Fruit fly (Drosophila melanogaster) whole organism, embryonic: ENCODE measurements around the gene Cont.
A peak's percentile ranks its signal among the peaks of the same experiment; 100 is the strongest.

ENCODE experiments used
- Ada2b ChIP-seq: fragments of 200-800 bp; sonication (Bioruptor generic); IDR thresholded peaks from 2 replicates; pipeline ENCODE4 v1.3.6; 2022; ENCODE audit warnings: missing biosample characterization, missing genetic modification characterization
- Antp ChIP-seq: fragments of 200-800 bp; sonication (Bioruptor generic); optimal IDR thresholded peaks from 3 replicates; lab custom pipeline; 2016; ENCODE audit warnings: missing biosample characterization, missing genetic modification characterization
- Bteb2 ChIP-seq: fragments of 200-800 bp; sonication (Bioruptor generic); optimal IDR thresholded peaks from 2 replicates; lab custom pipeline; 2016; ENCODE audit warnings: missing biosample characterization, missing genetic modification characterization
- CG1024 ChIP-seq: fragments of 200-800 bp; sonication (Bioruptor generic); IDR thresholded peaks from 2 replicates; pipeline ENCODE4 v1.3.6; 2022; ENCODE audit warnings: missing biosample characterization, missing genetic modification characterization
- CG11456 ChIP-seq: fragments of 200-800 bp; sonication (Bioruptor generic); IDR thresholded peaks from 3 replicates; pipeline ENCODE4 v1.3.6; 2022; ENCODE audit warnings: missing biosample characterization, missing genetic modification characterization
- CG12391 ChIP-seq: fragments of 200-800 bp; sonication (Bioruptor generic); optimal IDR thresholded peaks from 3 replicates; lab custom pipeline; 2018; ENCODE audit warnings: missing biosample characterization, mild to moderate bottlenecking, missing genetic modification characterization, moderate library complexity
- CG12659 ChIP-seq: fragments of 200-800 bp; sonication (Bioruptor generic); optimal IDR thresholded peaks from 3 replicates; lab custom pipeline; 2017; ENCODE audit warnings: mild to moderate bottlenecking, missing biosample characterization, missing genetic modification reagents, missing genetic modification characterization
- CG13624 ChIP-seq: fragments of 200-800 bp; sonication (Bioruptor generic); optimal IDR thresholded peaks from 2 replicates; lab custom pipeline; 2016; ENCODE audit warnings: missing biosample characterization, missing genetic modification characterization
- CG14667 ChIP-seq: fragments of 200-800 bp; sonication (Bioruptor generic); IDR thresholded peaks from 2 replicates; pipeline ENCODE4 v1.3.6; 2022; ENCODE audit warnings: missing biosample characterization, missing genetic modification characterization
- CG15269 ChIP-seq: fragments of 200-800 bp; sonication (Bioruptor generic); optimal IDR thresholded peaks from 2 replicates; lab custom pipeline; 2018; ENCODE audit warnings: missing biosample characterization, mild to moderate bottlenecking, missing genetic modification characterization, moderate library complexity
- CG17186 ChIP-seq: fragments of 200-800 bp; sonication (Bioruptor generic); optimal IDR thresholded peaks from 3 replicates; lab custom pipeline; 2017; ENCODE audit warnings: missing biosample characterization, missing genetic modification reagents, missing genetic modification characterization
- CG17612 ChIP-seq: fragments of 200-800 bp; sonication (Bioruptor generic); IDR thresholded peaks from 2 replicates; pipeline ENCODE4 v1.3.6; 2022; ENCODE audit warnings: missing biosample characterization, missing genetic modification characterization
- CG1792 ChIP-seq: fragments of 200-800 bp; sonication (Bioruptor generic); optimal IDR thresholded peaks from 2 replicates; lab custom pipeline; 2016; ENCODE audit warnings: missing biosample characterization, missing genetic modification characterization
- CG2202 ChIP-seq: fragments of 200-800 bp; sonication (Bioruptor generic); optimal IDR thresholded peaks from 2 replicates; lab custom pipeline; 2018; ENCODE audit warnings: missing biosample characterization, mild to moderate bottlenecking, missing genetic modification characterization
- CG30403 ChIP-seq: fragments of 200-800 bp; sonication (Bioruptor generic); optimal IDR thresholded peaks from 3 replicates; lab custom pipeline; 2016; ENCODE audit warnings: missing biosample characterization, missing genetic modification characterization
- CG3163 ChIP-seq: fragments of 200-800 bp; sonication (Bioruptor generic); optimal IDR thresholded peaks from 3 replicates; lab custom pipeline; 2016; ENCODE audit warnings: missing biosample characterization, missing genetic modification characterization
- CG4707 ChIP-seq: fragments of 200-800 bp; sonication (Bioruptor generic); optimal IDR thresholded peaks from 2 replicates; lab custom pipeline; 2018; ENCODE audit warnings: missing biosample characterization, mild to moderate bottlenecking, missing genetic modification characterization, moderate library complexity
- CG6854 ChIP-seq: fragments of 200-800 bp; sonication (Bioruptor generic); optimal IDR thresholded peaks from 3 replicates; lab custom pipeline; 2017; ENCODE audit warnings: missing biosample characterization, mild to moderate bottlenecking, missing genetic modification characterization
- CG7786 ChIP-seq: fragments of 200-800 bp; sonication (Bioruptor generic); optimal IDR thresholded peaks from 2 replicates; lab custom pipeline; 2016; ENCODE audit warnings: missing biosample characterization, missing genetic modification characterization
- CG8359 ChIP-seq: fragments of 200-800 bp; sonication (Bioruptor generic); optimal IDR thresholded peaks from 2 replicates; lab custom pipeline; 2017; ENCODE audit warnings: missing biosample characterization, mild to moderate bottlenecking, missing genetic modification characterization, borderline replicate concordance
- CG8765 ChIP-seq: fragments of 200-800 bp; sonication (Bioruptor generic); IDR thresholded peaks from 2 replicates; pipeline ENCODE4 v1.3.6; 2022; ENCODE audit warnings: missing biosample characterization, missing genetic modification characterization
- CG9609 ChIP-seq: fragments of 200-800 bp; sonication (Bioruptor generic); optimal IDR thresholded peaks from 3 replicates; lab custom pipeline; 2016; ENCODE audit warnings: missing biosample characterization, missing genetic modification characterization
- CG9727 ChIP-seq: fragments of 200-800 bp; sonication (Bioruptor generic); optimal IDR thresholded peaks from 3 replicates; lab custom pipeline; 2017; ENCODE audit warnings: missing biosample characterization, mild to moderate bottlenecking, missing genetic modification characterization
- CHES-1-like ChIP-seq: fragments of 200-800 bp; sonication (Bioruptor generic); optimal IDR thresholded peaks from 2 replicates; lab custom pipeline; 2016; ENCODE audit warnings: missing biosample characterization, missing genetic modification characterization
- Elba2 ChIP-seq: fragments of 200-800 bp; sonication (Bioruptor generic); optimal IDR thresholded peaks from 3 replicates; lab custom pipeline; 2016; ENCODE audit warnings: missing biosample characterization, missing genetic modification characterization
- Ets65A ChIP-seq: fragments of 200-800 bp; sonication (Bioruptor generic); peaks from one replicate; lab custom pipeline; 2016; ENCODE audit warnings: missing biosample characterization, missing genetic modification characterization
- HLH3B ChIP-seq: fragments of 200-800 bp; sonication (Bioruptor generic); IDR thresholded peaks from 2 replicates; pipeline ENCODE4 v1.3.6; 2022; ENCODE audit warnings: missing biosample characterization, missing genetic modification characterization
- HLH54F ChIP-seq: fragments of 200-800 bp; sonication (Bioruptor generic); optimal IDR thresholded peaks from 3 replicates; lab custom pipeline; 2016; ENCODE audit warnings: missing biosample characterization, missing genetic modification characterization
- Meics ChIP-seq: fragments of 200-800 bp; sonication (Bioruptor generic); optimal IDR thresholded peaks from 2 replicates; lab custom pipeline; 2017; ENCODE audit warnings: missing biosample characterization, mild to moderate bottlenecking, missing genetic modification characterization
- Sox100B ChIP-seq: fragments of 200-800 bp; sonication (Bioruptor generic); optimal IDR thresholded peaks from 3 replicates; lab custom pipeline; 2018; ENCODE audit warnings: missing biosample characterization, mild to moderate bottlenecking, missing genetic modification characterization
- Sry-β ChIP-seq: fragments of 200-800 bp; sonication (Bioruptor generic); optimal IDR thresholded peaks from 2 replicates; lab custom pipeline; 2018; ENCODE audit warnings: missing biosample characterization, mild to moderate bottlenecking, missing genetic modification characterization, moderate library complexity
- Tbp ChIP-seq: fragments of >200 bp; optimal IDR thresholded peaks from 2 replicates; lab custom pipeline; 2018; ENCODE audit warnings: missing biosample characterization, missing genetic modification characterization
- ab ChIP-seq: fragments of 200-800 bp; sonication (Bioruptor generic); optimal IDR thresholded peaks from 2 replicates; lab custom pipeline; 2016; ENCODE audit warnings: missing biosample characterization, missing genetic modification characterization
- ac ChIP-seq: fragments of 200-800 bp; sonication (Bioruptor generic); optimal IDR thresholded peaks from 3 replicates; lab custom pipeline; 2017; ENCODE audit warnings: missing biosample characterization, mild to moderate bottlenecking, missing genetic modification characterization
- al ChIP-seq: fragments of 200-800 bp; sonication (Bioruptor generic); IDR thresholded peaks from 2 replicates; pipeline ENCODE4 v1.3.6; 2022; ENCODE audit warnings: missing biosample characterization, missing genetic modification characterization
- ara ChIP-seq: fragments of 200-800 bp; sonication (Bioruptor generic); IDR thresholded peaks from 2 replicates; pipeline ENCODE4 v1.3.6; 2022; ENCODE audit warnings: missing biosample characterization, missing genetic modification characterization
- bowl ChIP-seq: fragments of 200-800 bp; sonication (Bioruptor generic); IDR thresholded peaks from 2 replicates; pipeline ENCODE4 v1.3.6; 2022; ENCODE audit warnings: missing biosample characterization, missing genetic modification characterization
- bsh ChIP-seq, 2 experiments: fragments of 200-800 bp; sonication (Bioruptor generic); optimal IDR thresholded peaks; 2 replicates each; lab custom pipeline; 2017 to 2018; ENCODE audit warnings: mild to moderate bottlenecking in 2 of 2, missing biosample characterization in 2 of 2, missing genetic modification characterization in 2 of 2, moderate library complexity in 1 of 2
- chn ChIP-seq: fragments of 200-800 bp; sonication (Bioruptor generic); optimal IDR thresholded peaks from 2 replicates; lab custom pipeline; 2016; ENCODE audit warnings: missing biosample characterization, missing genetic modification characterization
- kni ChIP-seq: fragments of 200-800 bp; sonication (Bioruptor generic); optimal IDR thresholded peaks from 3 replicates; lab custom pipeline; 2017; ENCODE audit warnings: mild to moderate bottlenecking, missing biosample characterization, missing genetic modification reagents, missing genetic modification characterization
- lola ChIP-seq, 3 experiments: fragments of >200 bp in 2 of 3; fragments of 200-800 bp in 1 of 3; sonication (Bioruptor generic) in 1 of 3; optimal IDR thresholded peaks; 2 replicates each; lab custom pipeline; 2017 to 2019; ENCODE audit warnings: missing biosample characterization in 3 of 3, missing genetic modification characterization in 3 of 3, mild to moderate bottlenecking in 1 of 3, moderate library complexity in 1 of 3
- prd ChIP-seq, 3 experiments: fragments of >200 bp in 2 of 3; fragments of 200-800 bp in 1 of 3; sonication (Bioruptor generic) in 1 of 3; optimal IDR thresholded peaks in 2 of 3; IDR thresholded peaks in 1 of 3; 2 replicates in 2 of 3; 3 replicates in 1 of 3; pipeline versions ENCODE4 v1.3.6 to Lab custom; 2017 to 2022; ENCODE audit warnings: missing biosample characterization in 1 of 3, missing genetic modification characterization in 1 of 3
- pum ChIP-seq: fragments of 200-800 bp; sonication (Bioruptor generic); optimal IDR thresholded peaks from 2 replicates; lab custom pipeline; 2016; ENCODE audit warnings: missing biosample characterization, missing genetic modification characterization
- sens ChIP-seq: fragments of 200-800 bp; sonication (Bioruptor generic); peaks from one replicate; lab custom pipeline; 2016; ENCODE audit warnings: missing biosample characterization, missing genetic modification characterization
- slou ChIP-seq: fragments of 200-800 bp; sonication (Bioruptor generic); optimal IDR thresholded peaks from 3 replicates; lab custom pipeline; 2016; ENCODE audit warnings: missing biosample characterization, missing genetic modification characterization
- stc ChIP-seq: fragments of 200-800 bp; sonication (Bioruptor generic); IDR thresholded peaks from 2 replicates; pipeline ENCODE4 v1.3.6; 2022; ENCODE audit warnings: missing biosample characterization, missing genetic modification characterization
- tio ChIP-seq: fragments of 200-800 bp; sonication (Bioruptor generic); optimal IDR thresholded peaks from 2 replicates; lab custom pipeline; 2017; ENCODE audit warnings: missing biosample characterization, missing genetic modification characterization, inconsistent platforms
- zfh1 ChIP-seq: fragments of 200-800 bp; sonication (Bioruptor generic); IDR thresholded peaks from 3 replicates; pipeline ENCODE4 v1.3.6; 2022; ENCODE audit warnings: missing biosample characterization, missing genetic modification characterization

The Cont gene

DNA sequence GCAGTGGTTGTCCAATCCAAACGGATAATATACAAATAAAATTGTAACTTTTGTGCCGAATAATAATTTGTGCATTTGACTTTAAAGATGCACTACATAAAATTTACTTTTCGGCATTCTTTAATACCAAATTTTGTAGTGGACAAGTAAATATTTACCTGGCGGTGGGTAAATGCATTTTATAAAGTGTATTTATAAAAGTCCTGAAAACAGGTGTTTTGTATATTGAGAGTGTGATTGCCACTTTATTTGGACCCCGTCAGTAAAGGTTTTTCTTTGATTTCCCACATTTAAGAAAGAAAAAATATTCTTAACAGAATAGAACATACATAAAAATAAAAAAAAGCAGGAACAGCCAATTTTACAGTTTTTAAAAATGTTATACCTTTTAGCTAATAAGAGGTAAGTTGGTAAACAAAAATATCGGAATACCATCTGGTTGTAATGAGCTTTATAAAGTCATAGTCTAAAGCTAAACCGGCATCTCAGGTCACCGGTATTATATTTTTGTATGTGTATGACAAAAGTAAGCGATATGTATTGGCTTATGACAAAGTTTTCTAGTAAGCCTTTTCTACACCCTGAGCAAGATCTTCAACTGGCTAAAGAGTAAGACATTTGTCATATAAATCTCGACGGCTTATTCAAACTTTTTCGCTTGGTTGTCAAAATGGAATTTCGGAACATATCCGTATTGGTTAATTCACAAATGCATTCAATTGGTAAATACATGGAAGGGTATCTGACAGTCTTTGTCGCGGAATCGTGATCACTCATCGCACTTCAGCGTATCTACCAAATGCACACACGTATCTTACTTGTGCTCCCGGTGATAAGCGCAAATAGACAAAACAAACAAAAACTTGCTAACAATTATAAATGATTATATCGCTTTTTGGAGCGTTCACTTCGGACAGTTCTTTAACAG lies 13.8 kb downstream of the Cont start (continued):
- TF ChIP-seq CG8359 (GFP tag; lab: Kevin White, UChicago) (peak; percentile 65), CG12391 (tag; lab: Kevin White, UChicago) (peak; percentile 88), ac (GFP tag; lab: Kevin White, UChicago) (no peak), CG12659 (GFP tag; lab: Kevin White, UChicago) (peak; percentile 88), bsh (GFP tag; optimal IDR thresholded peaks at IDR 0.05; lab: Kevin White, UChicago) (peak; percentile 88 to 90), HLH54F (GFP tag; lab: Kevin White, UChicago) (peak; percentile 88), CG9609 (GFP tag; lab: Kevin White, UChicago) (peak; percentile 88), chn (peak; percentile 85), al (GFP tag; lab: Robert Waterston, UW) (peak; percentile 80; the same call in 1 of the 2 replicates), sens (GFP tag; lab: Kevin White, UChicago) (peak; percentile 95), HLH3B (peak; percentile 87), kni (GFP tag; lab: Kevin White, UChicago) (peak; percentile 8), CG1024 (GFP tag; lab: Robert Waterston, UW) (peak; percentile 67; the same call in 1 of the 2 replicates), Tbp (GFP tag; lab: Kevin White, UChicago) (no peak), Meics (GFP tag; lab: Kevin White, UChicago) (peak; percentile 88), ara (peak; percentile 76; the same call in 1 of the 2 replicates), CG2202 (tag; lab: Kevin White, UChicago) (peak; percentile 54), CHES-1-like (GFP tag; lab: Kevin White, UChicago) (peak; percentile 80), lola (GFP tag; optimal IDR thresholded peaks at IDR 0.05; lab: Kevin White, UChicago) (peak in 1 of 3 experiments; percentile 51), CG15269 (tag; lab: Kevin White, UChicago) (peak; percentile 92), CG11456 (GFP tag; lab: Robert Waterston, UW) (peak; percentile 91), Sry-β (GFP tag; lab: Kevin White, UChicago) (peak; percentile 70), bowl (peak; percentile 73; the same call in 1 of the 2 replicates), zfh1 (GFP tag; lab: Robert Waterston, UW) (peak; percentile 87), CG3163 (GFP tag; lab: Kevin White, UChicago) (peak; percentile 62), pum (GFP tag; lab: Kevin White, UChicago) (peak; percentile 83), CG13624 (GFP tag; lab: Kevin White, UChicago) (peak; percentile 93), Antp (GFP tag; lab: Kevin White, UChicago) (peak; percentile 90), CG1792 (GFP tag; lab: Kevin White, UChicago) (peak; percentile 90), CG30403 (GFP tag; lab: Kevin White, UChicago) (peak; percentile 84), Sox100B (GFP tag; lab: Kevin White, UChicago) (peak; percentile 82), tio (GFP tag; lab: Kevin White, UChicago) (peak; percentile 63), Ada2b (GFP tag; lab: Robert Waterston, UW) (peak; percentile 86), slou (peak; percentile 34), CG7786 (GFP tag; lab: Kevin White, UChicago) (peak; percentile 92), Ets65A (peak; percentile 99), CG14667 (GFP tag; lab: Robert Waterston, UW) (peak; percentile 67), CG9727 (GFP tag; lab: Kevin White, UChicago) (peak; percentile 82), CG4707 (GFP tag; lab: Kevin White, UChicago) (peak; percentile 52), Elba2 (GFP tag; lab: Kevin White, UChicago) (no peak), prd (optimal IDR thresholded peaks at IDR 0.05; lab: Kevin White, UChicago) (no peak), prd (GFP tag; IDR thresholded peaks at IDR 0.05; lab: Robert Waterston, UW) (peak; percentile 90), Bteb2 (peak; percentile 80), CG6854 (GFP tag; lab: Kevin White, UChicago) (peak; percentile 73), ab (GFP tag; lab: Kevin White, UChicago) (peak; percentile 82), CG8765 (peak; percentile 23; the same call in 1 of the 2 replicates), stc (GFP tag; lab: Robert Waterston, UW) (peak; percentile 89), CG17612 (GFP tag; lab: Robert Waterston, UW) (peak; percentile 48; the same call in 1 of the 2 replicates), CG17186 (peak; percentile 30)
